Fruit fly (Drosophila melanogaster) whole organism, embryonic: ENCODE data around the gene CG33784.

ENCODE experiments used
- Antp ChIP-seq: fragments of 200-800 bp; sonication (Bioruptor generic); optimal IDR thresholded peaks from 3 replicates; lab custom pipeline; 2016; ENCODE audit warnings: missing biosample characterization, missing genetic modification characterization
- C15 ChIP-seq: fragments of 200-800 bp; sonication (Bioruptor generic); IDR thresholded peaks from 3 replicates; pipeline ENCODE4 v1.3.6; 2022; ENCODE audit warnings: missing biosample characterization, missing genetic modification characterization
- CG10462 ChIP-seq: fragments of 200-800 bp; sonication (Bioruptor generic); optimal IDR thresholded peaks from 2 replicates; lab custom pipeline; 2016; ENCODE audit warnings: missing biosample characterization, missing genetic modification characterization
- CG11398 ChIP-seq: fragments of 200-800 bp; sonication (Bioruptor generic); optimal IDR thresholded peaks from 2 replicates; lab custom pipeline; 2016; ENCODE audit warnings: missing biosample characterization, missing genetic modification characterization
- CG12104 ChIP-seq: fragments of 200-800 bp; sonication (Bioruptor generic); optimal IDR thresholded peaks from 3 replicates; lab custom pipeline; 2016; ENCODE audit warnings: missing biosample characterization, missing genetic modification characterization
- CG1233 ChIP-seq: fragments of 200-800 bp; sonication (Bioruptor generic); optimal IDR thresholded peaks from 4 replicates; lab custom pipeline; 2018; ENCODE audit warnings: missing biosample characterization, mild to moderate bottlenecking, missing genetic modification characterization
- CG12744 ChIP-seq: fragments of 200-800 bp; sonication (Bioruptor generic); optimal IDR thresholded peaks from 2 replicates; lab custom pipeline; 2016; ENCODE audit warnings: missing biosample characterization, missing genetic modification characterization
- CG14710 ChIP-seq: fragments of 200-800 bp; sonication (Bioruptor generic); optimal IDR thresholded peaks from 3 replicates; lab custom pipeline; 2019; ENCODE audit warnings: missing biosample characterization, mild to moderate bottlenecking, missing genetic modification characterization, moderate library complexity
- CG1603 ChIP-seq: fragments of 200-800 bp; sonication (Bioruptor generic); optimal IDR thresholded peaks from 2 replicates; lab custom pipeline; 2019; ENCODE audit warnings: missing biosample characterization, mild to moderate bottlenecking, missing genetic modification characterization, moderate library complexity
- CG16813 ChIP-seq: fragments of 200-800 bp; sonication (Bioruptor generic); IDR thresholded peaks from 3 replicates; pipeline ENCODE4 v1.3.6; 2022; ENCODE audit warnings: missing biosample characterization, missing genetic modification characterization; ENCODE audit not compliant: partially characterized antibody
- CG17912 ChIP-seq: fragments of 200-800 bp; sonication (Bioruptor generic); optimal IDR thresholded peaks from 2 replicates; lab custom pipeline; 2018; ENCODE audit warnings: missing biosample characterization, mild to moderate bottlenecking, missing genetic modification characterization
- CG18011 ChIP-seq: fragments of 200-800 bp; sonication (Bioruptor generic); optimal IDR thresholded peaks from 2 replicates; lab custom pipeline; 2017; ENCODE audit warnings: missing biosample characterization, missing genetic modification characterization, mild to moderate bottlenecking, moderate library complexity, missing genotype
- CG3281 ChIP-seq: fragments of 200-800 bp; sonication (Bioruptor generic); optimal IDR thresholded peaks from 3 replicates; lab custom pipeline; 2017; ENCODE audit warnings: missing biosample characterization, mild to moderate bottlenecking, missing genetic modification characterization
- CG5245 ChIP-seq: fragments of 200-800 bp; sonication (Bioruptor generic); optimal IDR thresholded peaks from 3 replicates; lab custom pipeline; 2016; ENCODE audit warnings: missing biosample characterization, missing genetic modification characterization
- CG7786 ChIP-seq: fragments of 200-800 bp; sonication (Bioruptor generic); optimal IDR thresholded peaks from 2 replicates; lab custom pipeline; 2016; ENCODE audit warnings: missing biosample characterization, missing genetic modification characterization
- CG7987 ChIP-seq: fragments of 200-800 bp; sonication (Bioruptor generic); optimal IDR thresholded peaks from 2 replicates; lab custom pipeline; 2018; ENCODE audit warnings: missing biosample characterization, mild to moderate bottlenecking, missing genetic modification characterization, moderate library complexity
- CG8924 ChIP-seq: fragments of 200-800 bp; optimal IDR thresholded peaks from 3 replicates; lab custom pipeline; 2019; ENCODE audit warnings: missing biosample characterization, mild to moderate bottlenecking, missing genetic modification characterization, moderate library complexity
- CG9797 ChIP-seq: fragments of 200-800 bp; sonication (Bioruptor generic); optimal IDR thresholded peaks from 3 replicates; lab custom pipeline; 2018; ENCODE audit warnings: missing biosample characterization, mild to moderate bottlenecking, missing genetic modification characterization
- CG9817 ChIP-seq: fragments of 200-800 bp; sonication (Bioruptor generic); optimal IDR thresholded peaks from 2 replicates; lab custom pipeline; 2018; ENCODE audit warnings: missing biosample characterization, mild to moderate bottlenecking, missing genetic modification characterization, moderate library complexity
- CG9932 ChIP-seq: fragments of 200-800 bp; sonication (Bioruptor generic); IDR thresholded peaks from 2 replicates; pipeline ENCODE4 v1.3.6; 2022; ENCODE audit warnings: missing biosample characterization, missing genetic modification characterization
- Dref ChIP-seq: fragments of 200-800 bp; sonication (Bioruptor generic); IDR thresholded peaks from 2 replicates; pipeline ENCODE4 v1.3.6; 2022; ENCODE audit warnings: missing biosample characterization, missing genetic modification characterization
- Ets65A ChIP-seq: fragments of 200-800 bp; sonication (Bioruptor generic); peaks from one replicate; lab custom pipeline; 2016; ENCODE audit warnings: missing biosample characterization, missing genetic modification characterization
- H15 ChIP-seq: fragments of 200-800 bp; sonication (Bioruptor generic); IDR thresholded peaks from 3 replicates; pipeline ENCODE4 v1.3.6; 2022; ENCODE audit warnings: missing biosample characterization, missing genetic modification characterization
- HLH4C ChIP-seq: fragments of 200-800 bp; sonication (Bioruptor generic); IDR thresholded peaks from 3 replicates; pipeline ENCODE4 v1.3.6; 2022; ENCODE audit warnings: missing biosample characterization, missing genetic modification characterization; ENCODE audit not compliant: partially characterized antibody
- Hr51 ChIP-seq, 2 experiments: fragments of 200-800 bp; sonication (Bioruptor generic); optimal IDR thresholded peaks; 2 replicates in 1 of 2; 3 replicates in 1 of 2; lab custom pipeline; 2016 to 2018; ENCODE audit warnings: missing biosample characterization in 2 of 2, missing genetic modification characterization in 2 of 2, mild to moderate bottlenecking in 1 of 2, moderate library complexity in 1 of 2
- Lhr ChIP-seq: fragments of 200-800 bp; sonication (Bioruptor generic); optimal IDR thresholded peaks from 3 replicates; lab custom pipeline; 2017; ENCODE audit warnings: mild to moderate bottlenecking, missing biosample characterization, missing genetic modification reagents, missing genetic modification characterization
- Med ChIP-seq: fragments of 200-800 bp; sonication (Bioruptor generic); peaks from one replicate; lab custom pipeline; 2016; ENCODE audit warnings: missing biosample characterization, missing genetic modification characterization, mild to moderate bottlenecking, inconsistent platforms, moderate library complexity
- Mrtf ChIP-seq: fragments of 200-800 bp; sonication (Bioruptor generic); IDR thresholded peaks from 3 replicates; pipeline ENCODE4 v1.3.6; 2022; ENCODE audit warnings: missing biosample characterization, missing genetic modification characterization
- NK7.1 ChIP-seq: fragments of 200-800 bp; sonication (Bioruptor generic); optimal IDR thresholded peaks from 3 replicates; lab custom pipeline; 2016; ENCODE audit warnings: missing biosample characterization, missing genetic modification characterization
- Neu2 ChIP-seq: fragments of 200-800 bp; sonication (Bioruptor generic); optimal IDR thresholded peaks from 3 replicates; lab custom pipeline; 2016; ENCODE audit warnings: missing biosample characterization, missing genetic modification characterization, borderline replicate concordance
- Sry-δ ChIP-seq: fragments of 200-800 bp; sonication (Bioruptor generic); optimal IDR thresholded peaks from 2 replicates; lab custom pipeline; 2016; ENCODE audit warnings: missing biosample characterization, missing genetic modification characterization
- Trl ChIP-seq, 3 experiments: fragments of >200 bp in 2 of 3; fragments of 200-800 bp in 1 of 3; sonication (Bioruptor generic) in 1 of 3; optimal IDR thresholded peaks; 2 replicates in 1 of 3; 3 replicates in 2 of 3; lab custom pipeline; 2016 to 2017; ENCODE audit warnings: missing biosample characterization in 1 of 3, missing genetic modification characterization in 1 of 3
- Vsx1 ChIP-seq: fragments of 200-800 bp; sonication (Bioruptor generic); optimal IDR thresholded peaks from 2 replicates; lab custom pipeline; 2017; ENCODE audit warnings: missing biosample characterization, mild to moderate bottlenecking, missing genetic modification characterization, missing genetic modification reagents
- YL-1 ChIP-seq: fragments of 200-800 bp; sonication (Bioruptor generic); optimal IDR thresholded peaks from 3 replicates; lab custom pipeline; 2017; ENCODE audit warnings: missing biosample characterization, mild to moderate bottlenecking, missing genetic modification characterization
- chinmo ChIP-seq: fragments of 200-800 bp; sonication (Bioruptor generic); IDR thresholded peaks from 4 replicates; pipeline ENCODE4 v1.3.6; 2022; ENCODE audit warnings: missing biosample characterization, missing genetic modification characterization; ENCODE audit not compliant: partially characterized antibody
- crc ChIP-seq: fragments of 200-800 bp; sonication (Bioruptor generic); optimal IDR thresholded peaks from 2 replicates; lab custom pipeline; 2016; ENCODE audit warnings: missing biosample characterization, missing genetic modification characterization
- dm ChIP-seq: fragments of 200-800 bp; sonication (Bioruptor generic); optimal IDR thresholded peaks from 3 replicates; lab custom pipeline; 2016; ENCODE audit warnings: missing biosample characterization, missing genetic modification characterization
- exex ChIP-seq: fragments of 200-800 bp; sonication (Bioruptor generic); optimal IDR thresholded peaks from 4 replicates; lab custom pipeline; 2018; ENCODE audit warnings: missing biosample characterization, mild to moderate bottlenecking, missing genetic modification characterization, moderate library complexity
- gsb ChIP-seq: fragments of 200-800 bp; sonication (Bioruptor generic); IDR thresholded peaks from 2 replicates; pipeline ENCODE4 v1.3.6; 2022; ENCODE audit warnings: missing biosample characterization, missing genetic modification characterization
- gsb-n ChIP-seq: fragments of 200-800 bp; sonication (Bioruptor generic); optimal IDR thresholded peaks from 3 replicates; lab custom pipeline; 2018; ENCODE audit warnings: missing biosample characterization, mild to moderate bottlenecking, missing genetic modification characterization
- gt ChIP-seq: fragments of 200-800 bp; sonication (Bioruptor generic); IDR thresholded peaks from 2 replicates; pipeline ENCODE4 v1.3.6; 2022; ENCODE audit warnings: missing biosample characterization, missing genetic modification characterization
- jumu ChIP-seq: fragments of 200-800 bp; sonication (Bioruptor generic); optimal IDR thresholded peaks from 3 replicates; lab custom pipeline; 2016; ENCODE audit warnings: missing biosample characterization, missing genetic modification characterization
- nau ChIP-seq: fragments of 200-800 bp; sonication (Bioruptor generic); optimal IDR thresholded peaks from 3 replicates; lab custom pipeline; 2017; ENCODE audit warnings: missing biosample characterization, mild to moderate bottlenecking, missing genetic modification characterization, missing genetic modification reagents
- oc ChIP-seq: fragments of 200-800 bp; sonication (Bioruptor generic); optimal IDR thresholded peaks from 2 replicates; lab custom pipeline; 2018; ENCODE audit warnings: missing biosample characterization, mild to moderate bottlenecking, missing genetic modification characterization, moderate library complexity
- pho ChIP-seq: fragments of 200-800 bp; sonication (Bioruptor generic); optimal IDR thresholded peaks from 2 replicates; lab custom pipeline; 2016; ENCODE audit warnings: missing biosample characterization, missing genetic modification characterization
- seq ChIP-seq: fragments of 200-800 bp; sonication (Bioruptor generic); IDR thresholded peaks from 2 replicates; pipeline ENCODE4 v1.3.6; 2022; ENCODE audit warnings: missing biosample characterization, missing genetic modification characterization
- so ChIP-seq: fragments of 200-800 bp; sonication (Bioruptor generic); IDR thresholded peaks from 3 replicates; pipeline ENCODE4 v1.3.6; 2022; ENCODE audit warnings: missing biosample characterization, missing genetic modification characterization
- vnd ChIP-seq: fragments of 200-800 bp; sonication (Bioruptor generic); IDR thresholded peaks from 3 replicates; pipeline ENCODE4 v1.3.6; 2022; ENCODE audit warnings: missing biosample characterization, missing genetic modification characterization; ENCODE audit not compliant: partially characterized antibody
- wdn ChIP-seq: fragments of 200-800 bp; sonication (Bioruptor generic); IDR thresholded peaks from 2 replicates; pipeline ENCODE4 v1.3.6; 2022; ENCODE audit warnings: missing biosample characterization, missing genetic modification characterization
- zf30C ChIP-seq: fragments of 200-800 bp; sonication (Bioruptor generic); optimal IDR thresholded peaks from 3 replicates; lab custom pipeline; 2018; ENCODE audit warnings: missing biosample characterization, mild to moderate bottlenecking, missing genetic modification characterization

The CG33784 gene

DNA sequence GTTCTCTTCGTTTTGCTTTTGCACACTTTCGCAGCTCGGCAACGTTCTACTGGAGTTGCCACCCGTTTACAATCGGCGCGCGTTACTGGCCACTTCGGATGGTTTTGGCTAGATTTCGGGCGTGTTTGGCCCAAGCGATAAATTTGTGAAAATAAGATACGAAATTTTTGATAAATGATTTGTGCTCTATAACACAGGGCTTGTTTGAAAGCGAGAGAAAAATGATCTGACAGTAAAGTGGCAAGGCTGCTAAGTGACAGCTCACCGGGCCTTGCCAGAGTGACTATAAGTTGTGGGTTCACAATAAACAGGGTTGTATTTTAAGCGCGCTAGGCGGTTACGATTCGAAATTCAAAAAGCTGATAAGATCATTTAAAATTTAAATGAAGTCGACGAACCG is 42.2 kb downstream of the CG33784 start, which contains the start of gene Fmr1 (continued):
- TF ChIP-seq CG10462 (peak; percentile 1), Med (GFP tag; lab: Kevin White, UChicago) (peak; percentile 95), Dref (GFP tag; lab: Robert Waterston, UW) (peak; percentile 42; the same call in 1 of the 2 replicates), oc (tag; lab: Kevin White, UChicago) (no peak), zf30C (GFP tag; lab: Kevin White, UChicago) (no peak), gsb (GFP tag; lab: Robert Waterston, UW) (no peak), exex (tag; lab: Kevin White, UChicago) (no peak), CG18011 (peak; percentile 5), CG3281 (peak; percentile 100), Lhr (GFP tag; lab: Kevin White, UChicago) (peak; percentile 85), C15 (GFP tag; lab: Robert Waterston, UW) (no peak), crc (GFP tag; lab: Kevin White, UChicago) (peak; percentile 33), Antp (GFP tag; lab: Kevin White, UChicago) (peak; percentile 81), CG5245 (GFP tag; lab: Kevin White, UChicago) (no peak), chinmo (GFP tag; lab: Robert Waterston, UW) (no peak), HLH4C (GFP tag; lab: Robert Waterston, UW) (no peak), CG1233 (GFP tag; lab: Kevin White, UChicago) (peak; percentile 45), CG12744 (peak; percentile 56), seq (GFP tag; lab: Robert Waterston, UW) (no peak), YL-1 (GFP tag; lab: Kevin White, UChicago) (peak; percentile 17), Neu2 (GFP tag; lab: Kevin White, UChicago) (no peak), pho (peak; percentile 42), wdn (GFP tag; lab: Robert Waterston, UW) (no peak), Trl (optimal IDR thresholded peaks at IDR 0.05; lab: Kevin White, UChicago) (no peak), Trl (GFP tag; optimal IDR thresholded peaks at IDR 0.05; lab: Kevin White, UChicago) (peak; percentile 52), Mrtf (no peak), Ets65A (GFP tag; lab: Kevin White, UChicago) (peak; percentile 96), jumu (GFP tag; lab: Kevin White, UChicago) (peak; percentile 69), gt (GFP tag; lab: Robert Waterston, UW) (no peak), CG12104 (GFP tag; lab: Kevin White, UChicago) (no peak), CG1603 (tag; lab: Kevin White, UChicago) (peak; percentile 91), Vsx1 (GFP tag; lab: Kevin White, UChicago) (no peak), dm (GFP tag; lab: Kevin White, UChicago) (peak; percentile 61), CG9797 (GFP tag; lab: Kevin White, UChicago) (peak; percentile 60), so (GFP tag; lab: Robert Waterston, UW) (0 out of 3 replicates have a peak, but pooled peaks have one; percentile 42), Sry-δ (GFP tag; lab: Kevin White, UChicago) (peak; percentile 71), H15 (GFP tag; lab: Robert Waterston, UW) (no peak), CG9932 (peak; percentile 79), gsb-n (tag; lab: Kevin White, UChicago) (peak; percentile 41), CG7987 (peak; percentile 52), CG16813 (GFP tag; lab: Robert Waterston, UW) (peak; percentile 46; the same call in 2 of the 3 replicates), CG8924 (tag; lab: Kevin White, UChicago) (peak; percentile 32), CG9817 (tag; lab: Kevin White, UChicago) (peak; percentile 71), CG17912 (GFP tag; lab: Kevin White, UChicago) (no peak), CG14710 (tag; lab: Kevin White, UChicago) (peak; percentile 87), CG7786 (peak; percentile 48), nau (GFP tag; lab: Kevin White, UChicago) (no peak), NK7.1 (no peak), Hr51 (GFP tag; optimal IDR thresholded peaks at IDR 0.05; lab: Kevin White, UChicago) (peak; percentile 11 to 53), CG11398 (peak; percentile 5), vnd (GFP tag; lab: Robert Waterston, UW) (no peak)
